Fruit fly (Drosophila melanogaster) whole organism, embryonic: Measurements from ENCODE around the gene CG5846.

Source experiments
- Bgb ChIP-seq: fragments of 200-800 bp; sonication (Bioruptor generic); IDR thresholded peaks from 2 replicates; pipeline ENCODE4 v1.3.6; 2022; ENCODE audit warnings: missing biosample characterization, missing genetic modification characterization; ENCODE audit not compliant: partially characterized antibody
- Blimp-1 ChIP-seq: fragments of 200-800 bp; sonication (Bioruptor generic); optimal IDR thresholded peaks from 3 replicates; lab custom pipeline; 2018; ENCODE audit warnings: missing biosample characterization, missing genetic modification characterization, mild to moderate bottlenecking, moderate library complexity, missing genetic modification reagents
- CG10959 ChIP-seq: fragments of 200-800 bp; sonication (Bioruptor generic); IDR thresholded peaks from 2 replicates; pipeline ENCODE4 v1.3.6; 2022; ENCODE audit warnings: missing biosample characterization, missing genetic modification characterization
- CG11560 ChIP-seq: fragments of 200-800 bp; sonication (Bioruptor generic); IDR thresholded peaks from 3 replicates; pipeline ENCODE4 v1.3.6; 2022; ENCODE audit warnings: missing biosample characterization, missing genetic modification characterization
- CG11696 ChIP-seq: fragments of 200-800 bp; sonication (Bioruptor generic); IDR thresholded peaks from 2 replicates; pipeline ENCODE4 v1.3.6; 2022; ENCODE audit warnings: missing biosample characterization, missing genetic modification characterization
- CG11723 ChIP-seq: fragments of 200-800 bp; sonication (Bioruptor generic); optimal IDR thresholded peaks from 2 replicates; lab custom pipeline; 2017; ENCODE audit warnings: missing biosample characterization, mild to moderate bottlenecking, missing genetic modification characterization
- CG12155 ChIP-seq: fragments of 200-800 bp; sonication (Bioruptor generic); optimal IDR thresholded peaks from 3 replicates; lab custom pipeline; 2016; ENCODE audit warnings: missing biosample characterization, missing genetic modification characterization
- CG12299 ChIP-seq: fragments of 200-800 bp; sonication (Bioruptor generic); optimal IDR thresholded peaks from 2 replicates; lab custom pipeline; 2018; ENCODE audit warnings: missing biosample characterization, mild to moderate bottlenecking, missing genetic modification characterization
- CG12391 ChIP-seq: fragments of 200-800 bp; sonication (Bioruptor generic); optimal IDR thresholded peaks from 3 replicates; lab custom pipeline; 2018; ENCODE audit warnings: missing biosample characterization, mild to moderate bottlenecking, missing genetic modification characterization, moderate library complexity
- CG13123 ChIP-seq: fragments of 200-800 bp; sonication (Bioruptor generic); optimal IDR thresholded peaks from 2 replicates; lab custom pipeline; 2016; ENCODE audit warnings: missing biosample characterization, missing genetic modification characterization
- CG15073 ChIP-seq: fragments of 200-800 bp; sonication (Bioruptor generic); optimal IDR thresholded peaks from 2 replicates; lab custom pipeline; 2016; ENCODE audit warnings: missing biosample characterization, missing genetic modification characterization
- CG17186 ChIP-seq: fragments of 200-800 bp; sonication (Bioruptor generic); optimal IDR thresholded peaks from 3 replicates; lab custom pipeline; 2017; ENCODE audit warnings: missing biosample characterization, missing genetic modification reagents, missing genetic modification characterization
- CG17328 ChIP-seq: fragments of 200-800 bp; sonication (Bioruptor generic); IDR thresholded peaks from 2 replicates; pipeline ENCODE4 v1.3.6; 2022; ENCODE audit warnings: missing biosample characterization, missing genetic modification characterization
- CG18262 ChIP-seq: fragments of 200-800 bp; optimal IDR thresholded peaks from 3 replicates; lab custom pipeline; 2019; ENCODE audit warnings: missing biosample characterization, mild to moderate bottlenecking, missing genetic modification characterization, moderate library complexity
- CG18764 ChIP-seq: fragments of 200-800 bp; sonication (Bioruptor generic); optimal IDR thresholded peaks from 3 replicates; lab custom pipeline; 2016; ENCODE audit warnings: missing biosample characterization, missing genetic modification characterization
- CG2202 ChIP-seq: fragments of 200-800 bp; sonication (Bioruptor generic); optimal IDR thresholded peaks from 2 replicates; lab custom pipeline; 2018; ENCODE audit warnings: missing biosample characterization, mild to moderate bottlenecking, missing genetic modification characterization
- CG2712 ChIP-seq: fragments of 200-800 bp; optimal IDR thresholded peaks from 3 replicates; lab custom pipeline; 2019; ENCODE audit warnings: missing biosample characterization, mild to moderate bottlenecking, missing genetic modification characterization, moderate library complexity
- CG2875 ChIP-seq: fragments of 200-800 bp; sonication (Bioruptor generic); optimal IDR thresholded peaks from 2 replicates; lab custom pipeline; 2017; ENCODE audit warnings: missing biosample characterization, mild to moderate bottlenecking, missing genetic modification characterization, missing genetic modification reagents
- CG31365 ChIP-seq: fragments of 200-800 bp; sonication (Bioruptor generic); optimal IDR thresholded peaks from 2 replicates; lab custom pipeline; 2018; ENCODE audit warnings: missing biosample characterization, mild to moderate bottlenecking, missing genetic modification characterization
- CG33213 ChIP-seq: fragments of 200-800 bp; sonication (Bioruptor generic); optimal IDR thresholded peaks from 3 replicates; lab custom pipeline; 2016; ENCODE audit warnings: missing biosample characterization, missing genetic modification characterization
- CG3847 ChIP-seq: fragments of 200-800 bp; sonication (Bioruptor generic); IDR thresholded peaks from 2 replicates; pipeline ENCODE4 v1.3.6; 2022; ENCODE audit warnings: missing biosample characterization, missing genetic modification characterization
- CG43689 ChIP-seq: fragments of 200-800 bp; sonication (Bioruptor generic); IDR thresholded peaks from 2 replicates; pipeline ENCODE4 v1.3.6; 2022; ENCODE audit warnings: missing biosample characterization, missing genetic modification characterization
- CG4707 ChIP-seq: fragments of 200-800 bp; sonication (Bioruptor generic); optimal IDR thresholded peaks from 2 replicates; lab custom pipeline; 2018; ENCODE audit warnings: missing biosample characterization, mild to moderate bottlenecking, missing genetic modification characterization, moderate library complexity
- CG6683 ChIP-seq: fragments of 200-800 bp; sonication (Bioruptor generic); optimal IDR thresholded peaks from 2 replicates; lab custom pipeline; 2017; ENCODE audit warnings: missing biosample characterization, mild to moderate bottlenecking, missing genetic modification characterization, missing genetic modification reagents
- CG7745 ChIP-seq: fragments of 200-800 bp; sonication (Bioruptor generic); optimal IDR thresholded peaks from 2 replicates; lab custom pipeline; 2018; ENCODE audit warnings: missing biosample characterization, mild to moderate bottlenecking, missing genetic modification characterization, moderate library complexity
- CG9215 ChIP-seq: fragments of 200-800 bp; sonication (Bioruptor generic); IDR thresholded peaks from 2 replicates; pipeline ENCODE4 v1.3.6; 2022; ENCODE audit warnings: missing biosample characterization, missing genetic modification characterization
- CG9727 ChIP-seq: fragments of 200-800 bp; sonication (Bioruptor generic); optimal IDR thresholded peaks from 3 replicates; lab custom pipeline; 2017; ENCODE audit warnings: missing biosample characterization, mild to moderate bottlenecking, missing genetic modification characterization
- Dp ChIP-seq: fragments of 200-800 bp; sonication (Bioruptor generic); optimal IDR thresholded peaks from 2 replicates; lab custom pipeline; 2018; ENCODE audit warnings: missing biosample characterization, mild to moderate bottlenecking, missing genetic modification characterization, moderate library complexity
- E2f2 ChIP-seq: fragments of 200-800 bp; sonication (Bioruptor generic); IDR thresholded peaks from 2 replicates; pipeline ENCODE4 v1.3.6; 2022; ENCODE audit warnings: missing biosample characterization, missing genetic modification characterization
- Elba2 ChIP-seq: fragments of 200-800 bp; sonication (Bioruptor generic); optimal IDR thresholded peaks from 3 replicates; lab custom pipeline; 2016; ENCODE audit warnings: missing biosample characterization, missing genetic modification characterization
- H15 ChIP-seq: fragments of 200-800 bp; sonication (Bioruptor generic); IDR thresholded peaks from 3 replicates; pipeline ENCODE4 v1.3.6; 2022; ENCODE audit warnings: missing biosample characterization, missing genetic modification characterization
- NC2β ChIP-seq: fragments of 200-800 bp; sonication (Bioruptor generic); optimal IDR thresholded peaks from 2 replicates; lab custom pipeline; 2016; ENCODE audit warnings: missing biosample characterization, missing genetic modification characterization
- Oli ChIP-seq: fragments of 200-800 bp; sonication (Bioruptor generic); optimal IDR thresholded peaks from 2 replicates; lab custom pipeline; 2018; ENCODE audit warnings: missing biosample characterization, mild to moderate bottlenecking, missing genetic modification characterization, moderate library complexity
- Opbp ChIP-seq: fragments of 200-800 bp; sonication (Bioruptor generic); IDR thresholded peaks from 3 replicates; pipeline ENCODE4 v1.3.6; 2022; ENCODE audit warnings: missing biosample characterization, missing genetic modification characterization; ENCODE audit not compliant: partially characterized antibody
- Sox102F ChIP-seq: fragments of 200-800 bp; sonication (Bioruptor generic); optimal IDR thresholded peaks from 2 replicates; lab custom pipeline; 2018; ENCODE audit warnings: missing biosample characterization, mild to moderate bottlenecking, missing genetic modification characterization, moderate library complexity
- Ssrp ChIP-seq: fragments of 200-800 bp; sonication (Bioruptor generic); optimal IDR thresholded peaks from 2 replicates; lab custom pipeline; 2018; ENCODE audit warnings: missing biosample characterization, mild to moderate bottlenecking, missing genetic modification characterization, moderate library complexity
- corto ChIP-seq: fragments of 200-800 bp; sonication (Bioruptor generic); optimal IDR thresholded peaks from 2 replicates; lab custom pipeline; 2016; ENCODE audit warnings: missing biosample characterization, mild to moderate bottlenecking, missing genetic modification characterization, moderate library complexity
- crc ChIP-seq: fragments of 200-800 bp; sonication (Bioruptor generic); optimal IDR thresholded peaks from 2 replicates; lab custom pipeline; 2016; ENCODE audit warnings: missing biosample characterization, missing genetic modification characterization
- dati ChIP-seq: fragments of 200-800 bp; sonication (Bioruptor generic); IDR thresholded peaks from 2 replicates; pipeline ENCODE4 v1.3.6; 2022; ENCODE audit warnings: missing biosample characterization, missing genetic modification characterization
- esg ChIP-seq: fragments of 200-800 bp; sonication (Bioruptor generic); conservative IDR thresholded peaks from 2 replicates; pipeline ENCODE4 v1.3.6; 2022; ENCODE audit warnings: missing biosample characterization, missing genetic modification characterization
- gro ChIP-seq: fragments of 200-800 bp; sonication (Bioruptor generic); optimal IDR thresholded peaks from 2 replicates; lab custom pipeline; 2016; ENCODE audit warnings: missing biosample characterization, missing genetic modification characterization
- lab ChIP-seq: fragments of 200-800 bp; sonication (Bioruptor generic); optimal IDR thresholded peaks from 3 replicates; lab custom pipeline; 2017; ENCODE audit warnings: missing biosample characterization, missing genetic modification characterization, mild to moderate bottlenecking, moderate library complexity, missing genetic modification reagents
- org-1 ChIP-seq: fragments of 200-800 bp; sonication (Bioruptor generic); optimal IDR thresholded peaks from 2 replicates; lab custom pipeline; 2017; ENCODE audit warnings: missing biosample characterization, missing genetic modification characterization
- sob ChIP-seq: fragments of 200-800 bp; sonication (Bioruptor generic); IDR thresholded peaks from 2 replicates; pipeline ENCODE4 v1.3.6; 2022; ENCODE audit warnings: missing biosample characterization, missing genetic modification characterization
- tio ChIP-seq: fragments of 200-800 bp; sonication (Bioruptor generic); optimal IDR thresholded peaks from 2 replicates; lab custom pipeline; 2017; ENCODE audit warnings: missing biosample characterization, missing genetic modification characterization, inconsistent platforms
- ttk ChIP-seq: fragments of 200-800 bp; sonication (Bioruptor generic); IDR thresholded peaks from 2 replicates; pipeline ENCODE4 v2.1.2; 2022; ENCODE audit warnings: missing biosample characterization, missing genetic modification characterization
- usp ChIP-seq: fragments of >200 bp; optimal IDR thresholded peaks from 2 replicates; lab custom pipeline; 2017; ENCODE audit warnings: missing biosample characterization, missing genetic modification characterization
- wor ChIP-seq: fragments of 200-800 bp; sonication (Bioruptor generic); IDR thresholded peaks from 2 replicates; pipeline ENCODE4 v1.3.6; 2022; ENCODE audit warnings: missing biosample characterization, missing genetic modification characterization
- zf30C ChIP-seq: fragments of 200-800 bp; sonication (Bioruptor generic); optimal IDR thresholded peaks from 3 replicates; lab custom pipeline; 2018; ENCODE audit warnings: missing biosample characterization, mild to moderate bottlenecking, missing genetic modification characterization
- zfh2 ChIP-seq: fragments of 200-800 bp; sonication (Bioruptor generic); optimal IDR thresholded peaks from 2 replicates; lab custom pipeline; 2016; ENCODE audit warnings: missing biosample characterization, missing genetic modification characterization

The CG5846 gene

dm6 chr2L:9956993-9957652, at the start of gene CG5846, which contains the start of gene CG4658 (continued):
- TF ChIP-seq CG6683 (GFP tag; lab: Kevin White, UChicago), result peak; percentile 75
- peak; percentile 94 for TF ChIP-seq Oli (tag; lab: Kevin White, UChicago)
- TF ChIP-seq CG18262, result peak; percentile 97
- TF ChIP-seq NC2β (GFP tag; lab: Kevin White, UChicago), result peak; percentile 84
- peak; percentile 90 for TF ChIP-seq CG13123 (GFP tag; lab: Kevin White, UChicago)
- peak; percentile 93 for TF ChIP-seq CG18764 (GFP tag; lab: Kevin White, UChicago)
- peak; percentile 94 for TF ChIP-seq H15 (GFP tag; lab: Robert Waterston, UW)
- peak; percentile 91 for TF ChIP-seq CG2202 (tag; lab: Kevin White, UChicago)
- TF ChIP-seq gro (GFP tag; lab: Kevin White, UChicago), result peak; percentile 52
- TF ChIP-seq corto (GFP tag; lab: Kevin White, UChicago), result peak; percentile 18
- peak; percentile 85 for TF ChIP-seq CG3847 (GFP tag; lab: Robert Waterston, UW)
- TF ChIP-seq tio (GFP tag; lab: Kevin White, UChicago), result peak; percentile 93
- peak; percentile 95 for TF ChIP-seq CG9727 (GFP tag; lab: Kevin White, UChicago)
- TF ChIP-seq Sox102F (GFP tag; lab: Kevin White, UChicago), result peak; percentile 98
- TF ChIP-seq CG4707 (GFP tag; lab: Kevin White, UChicago), result peak; percentile 64
- TF ChIP-seq Ssrp (tag; lab: Kevin White, UChicago), result peak; percentile 95
- peak; percentile 90 for TF ChIP-seq CG12299 (tag; lab: Kevin White, UChicago)
- TF ChIP-seq CG2875, result peak; percentile 84
- TF ChIP-seq Opbp (GFP tag; lab: Robert Waterston, UW), result no peak
- peak; percentile 61 for TF ChIP-seq Elba2 (GFP tag; lab: Kevin White, UChicago)
- peak; percentile 54 for TF ChIP-seq zfh2
- peak; percentile 80 for TF ChIP-seq CG11723 (GFP tag; lab: Kevin White, UChicago)
- TF ChIP-seq Dp (GFP tag; lab: Kevin White, UChicago), result peak; percentile 14
- peak; percentile 94 for TF ChIP-seq CG17328 (GFP tag; lab: Robert Waterston, UW)
- TF ChIP-seq CG12155 (GFP tag; lab: Kevin White, UChicago), result peak; percentile 92
- peak; percentile 90 for TF ChIP-seq wor
- TF ChIP-seq CG11560 (tag; lab: Robert Waterston, UW), result peak; percentile 78
- TF ChIP-seq E2f2 (GFP tag; lab: Robert Waterston, UW), result peak; percentile 81
- peak; percentile 94 for TF ChIP-seq lab (GFP tag; lab: Kevin White, UChicago)
- TF ChIP-seq CG15073 (GFP tag; lab: Kevin White, UChicago), result peak; percentile 77
- TF ChIP-seq esg, result peak; percentile 93
- TF ChIP-seq Blimp-1 (GFP tag; lab: Kevin White, UChicago), result peak; percentile 95
- TF ChIP-seq Bgb (GFP tag; lab: Robert Waterston, UW), result no peak
- TF ChIP-seq CG2712 (tag; lab: Kevin White, UChicago), result peak; percentile 98
- TF ChIP-seq CG17186, result peak; percentile 65
- TF ChIP-seq org-1, result peak; percentile 85
- no peak for TF ChIP-seq usp (GFP tag; lab: Kevin White, UChicago)
- peak; percentile 90 for TF ChIP-seq CG9215
- TF ChIP-seq dati (GFP tag; lab: Robert Waterston, UW), result peak; percentile 79
- peak; percentile 89; the same call in 1 of the 2 replicates for TF ChIP-seq CG10959
- TF ChIP-seq ttk (GFP tag; lab: Robert Waterston, UW), result peak; percentile 96
- TF ChIP-seq CG31365, result no peak
- peak; percentile 64; the same call in 1 of the 2 replicates for TF ChIP-seq CG43689 (GFP tag; lab: Robert Waterston, UW)
- TF ChIP-seq sob (GFP tag; lab: Robert Waterston, UW), result peak; percentile 94
- peak; percentile 69 for TF ChIP-seq CG7745
- TF ChIP-seq CG12391, result peak; percentile 98
- peak; percentile 86 for TF ChIP-seq CG11696 (GFP tag; lab: Robert Waterston, UW)
- TF ChIP-seq CG33213 (GFP tag; lab: Kevin White, UChicago), result peak; percentile 42
- peak; percentile 26 for TF ChIP-seq crc
- TF ChIP-seq zf30C (GFP tag; lab: Kevin White, UChicago), result peak; percentile 25
